Worm (Caenorhabditis elegans): ENCODE results near the gene hot-8.

hot-8 gene

ce11 chrX:1192848-1193247, 12.8 kb downstream of the hot-8 start, which contains the start of gene T13G4.1:
Gene T13G4.1, plus strand, starts transcription at chrX:1193148.
- no peak for TF ChIP-seq ceh-83 (GFP tag; optimal IDR thresholded peaks at IDR 0.05)
- no peak for TF ChIP-seq M03D4.4 (tag; optimal IDR thresholded peaks at IDR 0.05)
- TF ChIP-seq nhr-28 (tag; optimal IDR thresholded peaks at IDR 0.05), result no peak
- no peak for TF ChIP-seq nhr-2 (tag; optimal IDR thresholded peaks at IDR 0.05)
- no peak for TF ChIP-seq ceh-43 (GFP tag; optimal IDR thresholded peaks at IDR 0.05)
- TF ChIP-seq hlh-1 (tag; optimal IDR thresholded peaks at IDR 0.05), result no peak
- TF ChIP-seq ceh-39 (tag; optimal IDR thresholded peaks at IDR 0.05), result no peak
- no peak for TF ChIP-seq unc-39 (tag; optimal IDR thresholded peaks at IDR 0.05)
- TF ChIP-seq ces-1 (GFP tag; optimal IDR thresholded peaks at IDR 0.05), result no peak

ce11 chrX:1202638-1203037, 22.6 kb downstream of the hot-8 start:
- TF ChIP-seq nhr-76 (tag; optimal IDR thresholded peaks at IDR 0.05) (no peak), bed-3 (GFP tag; optimal IDR thresholded peaks at IDR 0.05) (no peak), ham-2 (GFP tag; optimal IDR thresholded peaks at IDR 0.05) (no peak), lin-13 (tag; optimal IDR thresholded peaks at IDR 0.05) (no peak)

ce11 chrX:1206029-1206428, 25.9 kb downstream of the hot-8 start, which contains the start of gene T13G4.7:
Gene T13G4.7, minus strand, starts transcription at chrX:1206129.
- TF ChIP-seq mep-1 (tag; optimal IDR thresholded peaks at IDR 0.05) (no peak), elt-1 (tag; optimal IDR thresholded peaks at IDR 0.05; ENCODE audit: borderline replicate concordance, insufficient read depth) (no peak), zip-8 (tag; optimal IDR thresholded peaks at IDR 0.05) (no peak), nhr-76 (tag; optimal IDR thresholded peaks at IDR 0.05) (no peak), flh-1 (GFP tag; optimal IDR thresholded peaks at IDR 0.05) (no peak), hlh-1 (tag; optimal IDR thresholded peaks at IDR 0.05) (no peak), ceh-43 (GFP tag; optimal IDR thresholded peaks at IDR 0.05) (no peak), unc-120 (tag; optimal IDR thresholded peaks at IDR 0.05; ENCODE audit: poor library complexity, severe bottlenecking) (no peak), lin-32 (GFP tag; optimal IDR thresholded peaks at IDR 0.05) (no peak)

ce11 chrX:1207915-1208314, 27.8 kb downstream of the hot-8 start:
- no peak for TF ChIP-seq ceh-83 (GFP tag; optimal IDR thresholded peaks at IDR 0.05)
- no peak for TF ChIP-seq unc-120 (tag; optimal IDR thresholded peaks at IDR 0.05; ENCODE audit: poor library complexity, severe bottlenecking)
- TF ChIP-seq cnd-1 (tag; optimal IDR thresholded peaks at IDR 0.05), result no peak
- TF ChIP-seq nhr-12 (tag; optimal IDR thresholded peaks at IDR 0.05), result no peak
- no peak for TF ChIP-seq lin-13 (tag; optimal IDR thresholded peaks at IDR 0.05)
- no peak for TF ChIP-seq ham-2 (GFP tag; optimal IDR thresholded peaks at IDR 0.05)
- TF ChIP-seq blmp-1 (tag; optimal IDR thresholded peaks at IDR 0.05), result no peak
- no peak for TF ChIP-seq mls-2 (tag; optimal IDR thresholded peaks at IDR 0.05)
- no peak for TF ChIP-seq hlh-1 (tag; optimal IDR thresholded peaks at IDR 0.05)
- no peak for TF ChIP-seq mep-1 (tag; optimal IDR thresholded peaks at IDR 0.05)
- no peak for TF ChIP-seq flh-1 (GFP tag; optimal IDR thresholded peaks at IDR 0.05)
- TF ChIP-seq elt-1 (tag; optimal IDR thresholded peaks at IDR 0.05; ENCODE audit: borderline replicate concordance, insufficient read depth), result no peak
- TF ChIP-seq tbx-8 (GFP tag; optimal IDR thresholded peaks at IDR 0.05), result no peak
- TF ChIP-seq nhr-28 (tag; optimal IDR thresholded peaks at IDR 0.05), result no peak
- no peak for TF ChIP-seq ces-1 (GFP tag; optimal IDR thresholded peaks at IDR 0.05)
- no peak for TF ChIP-seq unc-39 (tag; optimal IDR thresholded peaks at IDR 0.05)

ce11 chrX:1209096-1209495, 29.0 kb downstream of the hot-8 start, which contains the start of gene C46H3.1:
Gene C46H3.1, plus strand, starts transcription at chrX:1209396.
- TF ChIP-seq sptf-1 (tag; optimal IDR thresholded peaks at IDR 0.05), result no peak
- TF ChIP-seq mls-2 (tag; optimal IDR thresholded peaks at IDR 0.05), result no peak
- TF ChIP-seq blmp-1 (tag; optimal IDR thresholded peaks at IDR 0.05), result no peak
- TF ChIP-seq lin-13 (tag; optimal IDR thresholded peaks at IDR 0.05), result no peak
- TF ChIP-seq ceh-39 (tag; optimal IDR thresholded peaks at IDR 0.05), result no peak
- no peak for TF ChIP-seq unc-62 (GFP tag; optimal IDR thresholded peaks at IDR 0.05)
- TF ChIP-seq snpc-4 (tag; optimal IDR thresholded peaks at IDR 0.05), result no peak
- no peak for TF ChIP-seq nhr-237 (tag; optimal IDR thresholded peaks at IDR 0.05)
- no peak for TF ChIP-seq ceh-83 (GFP tag; optimal IDR thresholded peaks at IDR 0.05)
- TF ChIP-seq zip-8 (tag; optimal IDR thresholded peaks at IDR 0.05), result no peak
- TF ChIP-seq lin-32 (GFP tag; optimal IDR thresholded peaks at IDR 0.05), result no peak
- no peak for TF ChIP-seq drap-1 (GFP tag; optimal IDR thresholded peaks at IDR 0.05)
- no peak for TF ChIP-seq flh-1 (GFP tag; optimal IDR thresholded peaks at IDR 0.05)
- no peak for TF ChIP-seq ceh-43 (GFP tag; optimal IDR thresholded peaks at IDR 0.05)
- TF ChIP-seq bed-3 (GFP tag; optimal IDR thresholded peaks at IDR 0.05), result no peak
- TF ChIP-seq hlh-1 (tag; optimal IDR thresholded peaks at IDR 0.05), result no peak

All from whole organism, mixed stage, embryonic.